Worm (Caenorhabditis elegans) whole organism, L4/young adult: Measurements from ENCODE around the gene Y39A3A.2.

Source experiments
- W03F9.2 ChIP-seq: fragments of 150-350 bp; optimal IDR thresholded peaks from 2 replicates; lab custom pipeline; 2014; ENCODE audit warnings: missing biosample characterization, missing genetic modification characterization
- him-1 ChIP-seq: sonication (generic microtip); optimal IDR thresholded peaks from 2 replicates; lab custom pipeline; 2016; ENCODE audit warnings: missing genotype, missing genetic modification reagents, missing genetic modification characterization, missing compliant biosample characterization

ce11 chrIII:2031746-2032145 lies 25.7 kb downstream of the Y39A3A.2 start:
- TF ChIP-seq W03F9.2 (tag; lab: Kevin White, UChicago) (no peak), him-1 (tag; lab: Kevin White, UChicago) (no peak)
